Worm (Caenorhabditis elegans): Measurements from ENCODE around the gene bnc-1.

The bnc-1 gene

ce11 chrV:12291587-12291986, 14.7 kb upstream of the bnc-1 start, which contains the start of the genes srpa-68 and srh-16 (continued):
- TF ChIP-seq snpc-4 (GFP tag; optimal IDR thresholded peaks at IDR 0.05): peak; percentile 60
- TF ChIP-seq snpc-4 (tag; optimal IDR thresholded peaks at IDR 0.05): peak; percentile 48 to 75 (median 64)
- no peak for TF ChIP-seq egl-44 (GFP tag; IDR thresholded peaks at IDR 0.05)
- TF ChIP-seq ccch-3 (GFP tag; optimal IDR thresholded peaks at IDR 0.05): no peak
- TF ChIP-seq cebp-2 (GFP tag; IDR thresholded peaks at IDR 0.05): no peak
- peak; percentile 58 for TF ChIP-seq madf-10 (tag; optimal IDR thresholded peaks at IDR 0.05)
- 0 out of 2 replicates have a peak, but pooled peaks have one; percentile 34 for TF ChIP-seq attf-6 (GFP tag; IDR thresholded peaks at IDR 0.05)
- peak; percentile 90 for TF ChIP-seq dpl-1 (GFP tag; optimal IDR thresholded peaks at IDR 0.05)
- no peak for TF ChIP-seq hlh-12 (tag; optimal IDR thresholded peaks at IDR 0.05)
- no peak for TF ChIP-seq let-526 (GFP tag; IDR thresholded peaks at IDR 0.05)
- no peak for TF ChIP-seq egl-18 (GFP tag; IDR thresholded peaks at IDR 0.05)
- peak; percentile 52 for TF ChIP-seq snpc-1.1 (tag; optimal IDR thresholded peaks at IDR 0.05; ENCODE audit: insufficient read depth)
- TF ChIP-seq hmg-1.2 (GFP tag; IDR thresholded peaks at IDR 0.05): peak; percentile 65
- TF ChIP-seq madf-6 (GFP tag; IDR thresholded peaks at IDR 0.05): peak; percentile 77
- peak; percentile 70 for TF ChIP-seq repo-1 (tag; optimal IDR thresholded peaks at IDR 0.05)
- no peak for TF ChIP-seq F10E7.11 (tag; optimal IDR thresholded peaks at IDR 0.05)
- TF ChIP-seq rec-8 (tag; optimal IDR thresholded peaks at IDR 0.05): peak in 1 of 2 experiments; percentile 30
- peak; percentile 91 for TF ChIP-seq mcd-1 (GFP tag; IDR thresholded peaks at IDR 0.05)
- TF ChIP-seq pbrm-1 (GFP tag; IDR thresholded peaks at IDR 0.05): peak; percentile 88
- no peak for TF ChIP-seq zim-3 (tag; optimal IDR thresholded peaks at IDR 0.05)
- no peak for TF ChIP-seq nhr-27 (tag; optimal IDR thresholded peaks at IDR 0.05)
- TF ChIP-seq F55B11.4 (tag; optimal IDR thresholded peaks at IDR 0.05; ENCODE audit: borderline replicate concordance, insufficient read depth): no peak
- peak; percentile 23 for TF ChIP-seq die-1 (tag; optimal IDR thresholded peaks at IDR 0.05)
- TF ChIP-seq nhr-80 (tag; optimal IDR thresholded peaks at IDR 0.05): peak; percentile 53
- TF ChIP-seq attf-3 (GFP tag; conservative IDR thresholded peaks at IDR 0.05): peak; percentile 80
- no peak for TF ChIP-seq nfya-2 (GFP tag; IDR thresholded peaks at IDR 0.05)
- no peak for TF ChIP-seq ets-4 (GFP tag; optimal IDR thresholded peaks at IDR 0.05)
- TF ChIP-seq F52B5.7 (tag; optimal IDR thresholded peaks at IDR 0.05): no peak
- TF ChIP-seq B0336.3 (GFP tag; IDR thresholded peaks at IDR 0.05): peak; percentile 78
- no peak for TF ChIP-seq pha-4 (tag; optimal IDR thresholded peaks at IDR 0.05)
- peak; percentile 87 for TF ChIP-seq hmg-20 (GFP tag; IDR thresholded peaks at IDR 0.05)
- peak; percentile 50 for TF ChIP-seq ceh-27 (GFP tag; optimal IDR thresholded peaks at IDR 0.05)
- TF ChIP-seq ztf-18 (tag; optimal IDR thresholded peaks at IDR 0.05): peak; percentile 99
- no peak for TF ChIP-seq Y67H2A.10 (GFP tag; conservative IDR thresholded peaks at IDR 0.05)
- TF ChIP-seq egrh-3 (GFP tag; IDR thresholded peaks at IDR 0.05): 0 out of 2 replicates have a peak, but pooled peaks have one; percentile 31
- peak; percentile 85 for TF ChIP-seq nfyb-1 (GFP tag; IDR thresholded peaks at IDR 0.05)
- no peak for TF ChIP-seq Y95B8A.8 (GFP tag; IDR thresholded peaks at IDR 0.05)
- TF ChIP-seq madf-3 (GFP tag; IDR thresholded peaks at IDR 0.05): peak; percentile 71
- TF ChIP-seq lir-1 (GFP tag; conservative IDR thresholded peaks at IDR 0.05): 0 out of 2 replicates have a peak, but pooled peaks have one; percentile 41
- no peak for TF ChIP-seq B0019.2 (GFP tag; conservative IDR thresholded peaks at IDR 0.05)
- TF ChIP-seq sptf-2 (GFP tag; optimal IDR thresholded peaks at IDR 0.05): no peak
- TF ChIP-seq lsl-1 (GFP tag; optimal IDR thresholded peaks at IDR 0.05): peak; percentile 68
- no peak for TF ChIP-seq lin-26 (GFP tag; IDR thresholded peaks at IDR 0.05)
- TF ChIP-seq rcor-1 (GFP tag; IDR thresholded peaks at IDR 0.05): peak; percentile 89
- peak; percentile 74; the same call in 1 of the 2 replicates for TF ChIP-seq K11D2.4 (GFP tag; IDR thresholded peaks at IDR 0.05)
- TF ChIP-seq dox-1 (GFP tag; IDR thresholded peaks at IDR 0.05): peak; percentile 90
- TF ChIP-seq athp-1 (tag; optimal IDR thresholded peaks at IDR 0.05): no peak
- peak; percentile 20 for TF ChIP-seq F49E8.2 (tag; optimal IDR thresholded peaks at IDR 0.05; ENCODE audit: insufficient read depth)
- peak; percentile 73 for TF ChIP-seq attf-5 (GFP tag; optimal IDR thresholded peaks at IDR 0.05)

All from whole organism, young adult.